Worm (Caenorhabditis elegans) whole organism, mixed stage, embryonic: ENCODE data around the gene ZK1127.5.

Source experiments
- M03D4.4 ChIP-seq: sonication (generic microtip); optimal IDR thresholded peaks from 2 replicates; lab custom pipeline; 2017; ENCODE audit warnings: mild to moderate bottlenecking, missing genetic modification characterization, missing compliant biosample characterization
- bed-3 ChIP-seq: fragments of 200-800 bp; sonication (Bioruptor generic); optimal IDR thresholded peaks from 3 replicates; lab custom pipeline; 2018; ENCODE audit warnings: mild to moderate bottlenecking, missing genetic modification characterization, moderate library complexity, missing compliant biosample characterization
- blmp-1 ChIP-seq: fragments of 150-350 bp; optimal IDR thresholded peaks from 2 replicates; lab custom pipeline; 2014; ENCODE audit warnings: missing biosample characterization, missing genetic modification characterization
- ceh-39 ChIP-seq: fragments of 150-350 bp; optimal IDR thresholded peaks from 2 replicates; lab custom pipeline; 2014; ENCODE audit warnings: missing biosample characterization, missing genetic modification characterization
- ceh-83 ChIP-seq: fragments of 200-800 bp; sonication (Bioruptor generic); optimal IDR thresholded peaks from 2 replicates; lab custom pipeline; 2018; ENCODE audit warnings: mild to moderate bottlenecking, missing genetic modification characterization, missing compliant biosample characterization
- ces-1 ChIP-seq: fragments of 150-350 bp; optimal IDR thresholded peaks from 2 replicates; lab custom pipeline; 2014; ENCODE audit warnings: missing biosample characterization, missing genetic modification reagents, missing genetic modification characterization
- cnd-1 ChIP-seq: fragments of 200-800 bp; sonication (Bioruptor generic); optimal IDR thresholded peaks from 2 replicates; lab custom pipeline; 2018; ENCODE audit warnings: mild to moderate bottlenecking, missing genetic modification characterization, missing compliant biosample characterization
- drap-1 ChIP-seq: fragments of 200-800 bp; sonication (Bioruptor generic); optimal IDR thresholded peaks from 3 replicates; lab custom pipeline; 2018; ENCODE audit warnings: mild to moderate bottlenecking, missing genetic modification characterization, missing compliant biosample characterization
- flh-1 ChIP-seq: fragments of 200-800 bp; sonication (Bioruptor generic); optimal IDR thresholded peaks from 2 replicates; lab custom pipeline; 2018; ENCODE audit warnings: mild to moderate bottlenecking, missing genetic modification characterization, moderate library complexity, missing compliant biosample characterization
- hlh-1 ChIP-seq: fragments of 150-350 bp; optimal IDR thresholded peaks from 2 replicates; lab custom pipeline; 2014; ENCODE audit warnings: missing biosample characterization, missing genetic modification reagents, missing genetic modification characterization
- lin-13 ChIP-seq: fragments of 150-350 bp; optimal IDR thresholded peaks from 2 replicates; lab custom pipeline; 2014; ENCODE audit warnings: missing biosample characterization, missing genetic modification characterization
- lin-32 ChIP-seq: fragments of 200-800 bp; sonication (Bioruptor generic); optimal IDR thresholded peaks from 2 replicates; lab custom pipeline; 2018; ENCODE audit warnings: mild to moderate bottlenecking, missing genetic modification characterization, missing compliant biosample characterization
- lsy-2 ChIP-seq: fragments of 150-350 bp; optimal IDR thresholded peaks from 2 replicates; lab custom pipeline; 2014; ENCODE audit warnings: missing biosample characterization, missing genetic modification characterization
- mab-5 ChIP-seq: fragments of 150-350 bp; optimal IDR thresholded peaks from 2 replicates; lab custom pipeline; 2014; ENCODE audit warnings: missing biosample characterization, missing genetic modification characterization
- mep-1 ChIP-seq: fragments of 150-350 bp; optimal IDR thresholded peaks from 2 replicates; lab custom pipeline; 2017; ENCODE audit warnings: missing biosample characterization, missing genetic modification reagents, missing genetic modification characterization, inconsistent platforms
- mls-2 ChIP-seq: sonication (generic microtip); optimal IDR thresholded peaks from 2 replicates; lab custom pipeline; 2016; ENCODE audit warnings: mild to moderate bottlenecking, missing genetic modification characterization, moderate library complexity, missing compliant biosample characterization
- nhr-12 ChIP-seq: fragments of 150-350 bp; optimal IDR thresholded peaks from 2 replicates; lab custom pipeline; 2014; ENCODE audit warnings: missing biosample characterization, missing genetic modification characterization
- nhr-2 ChIP-seq: fragments of 150-350 bp; optimal IDR thresholded peaks from 2 replicates; lab custom pipeline; 2014; ENCODE audit warnings: missing biosample characterization, missing genetic modification characterization
- nhr-237 ChIP-seq: fragments of 150-350 bp; optimal IDR thresholded peaks from 2 replicates; lab custom pipeline; 2014; ENCODE audit warnings: missing biosample characterization, missing genetic modification characterization
- nhr-28 ChIP-seq: fragments of 150-350 bp; optimal IDR thresholded peaks from 2 replicates; lab custom pipeline; 2014; ENCODE audit warnings: missing biosample characterization, missing genetic modification characterization
- nhr-76 ChIP-seq: sonication (generic microtip); optimal IDR thresholded peaks from 2 replicates; lab custom pipeline; 2017; ENCODE audit warnings: missing biosample characterization, missing genetic modification characterization
- pha-4 ChIP-seq: fragments of 150-350 bp; optimal IDR thresholded peaks from 2 replicates; lab custom pipeline; 2018; ENCODE audit warnings: missing biosample characterization, missing genetic modification reagents, missing genetic modification characterization
- sem-2 ChIP-seq: fragments of 200-800 bp; sonication (Bioruptor generic); optimal IDR thresholded peaks from 2 replicates; lab custom pipeline; 2018; ENCODE audit warnings: mild to moderate bottlenecking, missing genetic modification characterization, missing compliant biosample characterization
- snpc-4 ChIP-seq: fragments of 150-350 bp; optimal IDR thresholded peaks from 2 replicates; lab custom pipeline; 2014; ENCODE audit warnings: missing biosample characterization, missing genetic modification characterization
- sptf-1 ChIP-seq: sonication (generic microtip); optimal IDR thresholded peaks from 2 replicates; lab custom pipeline; 2017; ENCODE audit warnings: mild to moderate bottlenecking, missing genetic modification characterization, moderate library complexity, missing compliant biosample characterization
- tbx-8 ChIP-seq: fragments of 200-800 bp; sonication (Bioruptor generic); optimal IDR thresholded peaks from 2 replicates; lab custom pipeline; 2018; ENCODE audit warnings: mild to moderate bottlenecking, missing genetic modification characterization, moderate library complexity, missing compliant biosample characterization
- unc-39 ChIP-seq: fragments of 150-350 bp; optimal IDR thresholded peaks from 2 replicates; lab custom pipeline; 2014; ENCODE audit warnings: missing biosample characterization, missing genetic modification characterization
- unc-62 ChIP-seq: fragments of 150-350 bp; optimal IDR thresholded peaks from 2 replicates; lab custom pipeline; 2014; ENCODE audit warnings: missing biosample characterization, missing genetic modification reagents, missing genetic modification characterization
- zip-8 ChIP-seq: fragments of 150-350 bp; optimal IDR thresholded peaks from 2 replicates; lab custom pipeline; 2014; ENCODE audit warnings: missing biosample characterization, missing genetic modification characterization
- ztf-11 ChIP-seq: fragments of 150-350 bp; optimal IDR thresholded peaks from 2 replicates; lab custom pipeline; 2014; ENCODE audit warnings: missing biosample characterization, missing genetic modification characterization

ZK1127.5 gene

ce11 chrII:7031137-7031697, 19.3 kb upstream of the ZK1127.5 start:
- no peak for TF ChIP-seq mab-5 (tag; lab: Kevin White, UChicago)
- TF ChIP-seq unc-39 (tag; lab: Kevin White, UChicago), result no peak
- no peak for TF ChIP-seq mep-1 (tag; lab: Kevin White, UChicago)
- no peak for TF ChIP-seq pha-4
- TF ChIP-seq ceh-39 (tag; lab: Kevin White, UChicago), result no peak
- no peak for TF ChIP-seq mls-2 (tag; lab: Kevin White, UChicago)
- TF ChIP-seq drap-1 (GFP tag; lab: Kevin White, UChicago), result no peak
- no peak for TF ChIP-seq lin-32 (GFP tag; lab: Kevin White, UChicago)
- no peak for TF ChIP-seq tbx-8
- TF ChIP-seq ztf-11 (tag; lab: Kevin White, UChicago), result no peak
- TF ChIP-seq lin-13, result no peak
- TF ChIP-seq bed-3 (GFP tag; lab: Kevin White, UChicago), result no peak
- no peak for TF ChIP-seq nhr-12
- no peak for TF ChIP-seq ces-1
- TF ChIP-seq hlh-1, result no peak
- no peak for TF ChIP-seq flh-1 (GFP tag; lab: Kevin White, UChicago)
- no peak for TF ChIP-seq M03D4.4
- no peak for TF ChIP-seq nhr-237 (tag; lab: Kevin White, UChicago)
- TF ChIP-seq nhr-2 (tag; lab: Kevin White, UChicago), result no peak

ce11 chrII:7037659-7038342, 12.7 kb upstream of the ZK1127.5 start, which contains the start of gene cin-4:
Gene cin-4 (plus strand): TSS chrII:7038292.
- TF ChIP-seq nhr-237 (tag; lab: Kevin White, UChicago), result no peak
- no peak for TF ChIP-seq zip-8 (tag; lab: Kevin White, UChicago)
- TF ChIP-seq nhr-76 (tag; lab: Kevin White, UChicago), result no peak

- TF ChIP-seq unc-62 (GFP tag; lab: Kevin White, UChicago) (no peak), mab-5 (tag; lab: Kevin White, UChicago) (no peak), mep-1 (tag; lab: Kevin White, UChicago) (no peak), flh-1 (GFP tag; lab: Kevin White, UChicago) (no peak), sptf-1 (tag; lab: Kevin White, UChicago) (no peak)
These were observed 1.0 kb upstream of the ZK1127.5 start for ce11 chrII:7049470-7049869.

- TF ChIP-seq ces-1, result no peak
- TF ChIP-seq tbx-8, result no peak
- no peak for TF ChIP-seq unc-39 (tag; lab: Kevin White, UChicago)
- TF ChIP-seq nhr-76 (tag; lab: Kevin White, UChicago), result no peak
- no peak for TF ChIP-seq sptf-1 (tag; lab: Kevin White, UChicago)
- no peak for TF ChIP-seq pha-4
- no peak for TF ChIP-seq unc-62 (GFP tag; lab: Kevin White, UChicago)
- TF ChIP-seq blmp-1, result no peak
- TF ChIP-seq lin-32 (GFP tag; lab: Kevin White, UChicago), result no peak
- no peak for TF ChIP-seq sem-2 (GFP tag; lab: Kevin White, UChicago)
These were observed 1.3 kb downstream of the ZK1127.5 start, which contains the start of gene ZK1127.12 for ce11 chrII:7051778-7052177. Gene ZK1127.12 (plus strand): TSS chrII:7052078.

- TF ChIP-seq drap-1 (GFP tag; lab: Kevin White, UChicago) (no peak), ztf-11 (tag; lab: Kevin White, UChicago) (no peak), lsy-2 (tag; lab: Kevin White, UChicago) (no peak), tbx-8 (no peak), blmp-1 (no peak), ces-1 (no peak), sptf-1 (tag; lab: Kevin White, UChicago) (no peak), mab-5 (tag; lab: Kevin White, UChicago) (no peak), sem-2 (GFP tag; lab: Kevin White, UChicago) (no peak), snpc-4 (tag; lab: Kevin White, UChicago) (no peak), lin-13 (no peak), nhr-28 (tag; lab: Kevin White, UChicago) (no peak), bed-3 (GFP tag; lab: Kevin White, UChicago) (no peak), ceh-39 (tag; lab: Kevin White, UChicago) (no peak), ceh-83 (GFP tag; lab: Kevin White, UChicago) (no peak), cnd-1 (no peak)
These were observed 2.5 kb downstream of the ZK1127.5 start, which contains the start of gene ZK1127.13 for ce11 chrII:7053001-7053400. Gene ZK1127.13 (plus strand): TSS chrII:7053301.
